Worm (Caenorhabditis elegans) whole organism, midembryonic: ENCODE results near the gene T26H8.5.
"Not testable (repeated sequence)": the region's sequence is repeated elsewhere in the genome, so short reads cannot be mapped to it uniquely, and the experiment has no call there.

ENCODE experiments used
- T22C8.4 ChIP-seq: fragments of 200-800 bp; sonication (Bioruptor generic); IDR thresholded peaks from 2 replicates; pipeline ENCODE4 v1.3.6; 2022; ENCODE audit warnings: missing genetic modification characterization, missing compliant biosample characterization
- cog-1 ChIP-seq: sonication (generic microtip); optimal IDR thresholded peaks from 2 replicates; lab custom pipeline; 2016; ENCODE audit warnings: missing genetic modification characterization, missing compliant biosample characterization
- flt-1 ChIP-seq: fragments of 200-800 bp; sonication (Bioruptor generic); IDR thresholded peaks from 2 replicates; pipeline ENCODE4 v1.3.6; 2022; ENCODE audit warnings: missing genetic modification characterization, missing compliant biosample characterization
- klf-2 ChIP-seq: fragments of 200-800 bp; sonication (Bioruptor generic); conservative IDR thresholded peaks from 2 replicates; pipeline ENCODE4 v1.3.6; 2022; ENCODE audit warnings: missing genetic modification reagents, missing genetic modification characterization, missing compliant biosample characterization
- med-1 ChIP-seq: sonication (generic microtip); optimal IDR thresholded peaks from 2 replicates; lab custom pipeline; 2017; ENCODE audit warnings: missing genetic modification characterization, mild to moderate bottlenecking, missing compliant biosample characterization, antibody characterized with exemption, missing genetic modification reagents; ENCODE audit not compliant: insufficient read depth
- ref-1 ChIP-seq: fragments of 200-800 bp; sonication (Bioruptor generic); conservative IDR thresholded peaks from 2 replicates; pipeline ENCODE4 v1.3.6; 2022; ENCODE audit warnings: missing genetic modification reagents, missing genetic modification characterization, missing compliant biosample characterization
- tab-1 ChIP-seq: fragments of 200-800 bp; sonication (Bioruptor generic); IDR thresholded peaks from 2 replicates; pipeline ENCODE4 v1.3.6; 2022; ENCODE audit warnings: missing genetic modification characterization, missing compliant biosample characterization
- ztf-23 ChIP-seq: fragments of 200-800 bp; sonication (Bioruptor generic); IDR thresholded peaks from 2 replicates; pipeline ENCODE4 v1.3.6; 2022; ENCODE audit warnings: missing genetic modification reagents, missing genetic modification characterization, missing compliant biosample characterization
- ztf-29 ChIP-seq: fragments of 200-800 bp; sonication (Bioruptor generic); IDR thresholded peaks from 2 replicates; pipeline ENCODE4 v1.3.6; 2022; ENCODE audit warnings: missing genetic modification reagents, missing genetic modification characterization, missing compliant biosample characterization

DNA sequence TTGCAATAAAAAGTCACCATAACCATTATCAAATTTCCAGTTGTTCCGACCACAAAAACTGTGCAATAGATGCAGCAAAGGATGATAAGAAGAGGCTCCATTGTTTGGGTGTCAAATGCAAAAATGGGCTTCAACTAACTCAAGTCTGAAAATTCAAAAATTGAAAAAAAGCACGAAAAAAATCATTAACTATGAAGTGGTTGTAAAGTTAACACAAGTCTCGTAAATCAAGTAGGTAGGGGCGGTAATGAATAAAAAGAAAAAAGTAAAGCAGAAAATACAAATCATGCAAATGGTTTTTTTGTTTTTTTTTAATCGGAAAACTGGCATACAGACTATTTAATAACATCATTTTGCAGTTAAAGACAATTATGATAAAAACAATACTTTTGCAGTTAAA, 48.7 kb downstream of the T26H8.5 start, which contains the start of gene srsx-39:
- not testable (repeated sequence) for TF ChIP-seq flt-1 (GFP tag; lab: Robert Waterston, UW); klf-2 (GFP tag; lab: Robert Waterston, UW); ref-1 (GFP tag; lab: Robert Waterston, UW); ztf-23 (GFP tag; lab: Robert Waterston, UW); tab-1 (GFP tag; lab: Robert Waterston, UW); cog-1 (tag; lab: Kevin White, UChicago); T22C8.4 (GFP tag; lab: Robert Waterston, UW); med-1; ztf-29 (GFP tag; lab: Robert Waterston, UW)
